Worm (Caenorhabditis elegans) whole organism, L2 larva: Measurements from ENCODE around the gene F33C8.2.

Experiments used
- C34F6.9 ChIP-seq: fragments of 150-350 bp; optimal IDR thresholded peaks from 2 replicates; lab custom pipeline; 2014; ENCODE audit warnings: missing biosample characterization, missing genetic modification characterization
- F13H6.1 ChIP-seq: sonication (generic microtip); optimal IDR thresholded peaks from 2 replicates; lab custom pipeline; 2016; ENCODE audit warnings: missing genetic modification characterization, missing compliant biosample characterization
- R02D3.7 ChIP-seq: fragments of 150-350 bp; optimal IDR thresholded peaks from 2 replicates; lab custom pipeline; 2014; ENCODE audit warnings: missing biosample characterization, missing genetic modification characterization
- Y55F3AM.14 ChIP-seq: fragments of 200-800 bp; sonication (Bioruptor generic); optimal IDR thresholded peaks from 2 replicates; lab custom pipeline; 2018; ENCODE audit warnings: mild to moderate bottlenecking, missing genetic modification characterization, missing compliant biosample characterization
- blmp-1 ChIP-seq: sonication (generic microtip); optimal IDR thresholded peaks from 2 replicates; lab custom pipeline; 2017; ENCODE audit warnings: missing genetic modification characterization, mild to moderate bottlenecking, missing compliant biosample characterization, antibody characterized with exemption, moderate library complexity; ENCODE audit not compliant: insufficient read depth
- ceh-82 ChIP-seq: fragments of 150-350 bp; optimal IDR thresholded peaks from 2 replicates; lab custom pipeline; 2014; ENCODE audit warnings: missing biosample characterization, missing genetic modification characterization
- crh-2 ChIP-seq: sonication (generic microtip); optimal IDR thresholded peaks from 2 replicates; lab custom pipeline; 2017; ENCODE audit warnings: missing biosample characterization, missing genetic modification characterization
- egl-27 ChIP-seq: sonication (generic microtip); optimal IDR thresholded peaks from 3 replicates; lab custom pipeline; 2017; ENCODE audit warnings: missing biosample characterization, missing genetic modification reagents, missing genetic modification characterization
- elt-1 ChIP-seq: fragments of 150-350 bp; optimal IDR thresholded peaks from 2 replicates; lab custom pipeline; 2014; ENCODE audit warnings: missing biosample characterization, missing genetic modification characterization
- elt-3 ChIP-seq: sonication (generic microtip); optimal IDR thresholded peaks from 2 replicates; lab custom pipeline; 2017; ENCODE audit warnings: missing biosample characterization, missing genetic modification characterization
- fos-1 ChIP-seq: fragments of 150-350 bp; optimal IDR thresholded peaks from 2 replicates; lab custom pipeline; 2014; ENCODE audit warnings: missing biosample characterization, missing genetic modification characterization
- gmeb-1 ChIP-seq: fragments of 150-350 bp; optimal IDR thresholded peaks from 2 replicates; lab custom pipeline; 2014; ENCODE audit warnings: missing biosample characterization, missing genetic modification characterization
- lin-11 ChIP-seq: fragments of 150-350 bp; sonication (generic microtip); optimal IDR thresholded peaks from 2 replicates; lab custom pipeline; 2014; ENCODE audit warnings: missing biosample characterization, missing genetic modification characterization, inconsistent platforms, mixed read lengths
- lin-13 ChIP-seq: fragments of 150-350 bp; optimal IDR thresholded peaks from 2 replicates; lab custom pipeline; 2014; ENCODE audit warnings: missing biosample characterization, missing genetic modification reagents, missing genetic modification characterization
- lin-39 ChIP-seq: fragments of 150-350 bp; optimal IDR thresholded peaks from 2 replicates; lab custom pipeline; 2014; ENCODE audit warnings: missing biosample characterization, missing genetic modification reagents, missing genetic modification characterization
- mab-5 ChIP-seq: fragments of 150-350 bp; optimal IDR thresholded peaks from 2 replicates; lab custom pipeline; 2014; ENCODE audit warnings: missing biosample characterization, missing genetic modification characterization
- mdl-1 ChIP-seq, 2 experiments: fragments of 150-350 bp in 1 of 2; sonication (generic microtip) in 1 of 2; optimal IDR thresholded peaks; 2 replicates each; lab custom pipeline; 2017; ENCODE audit warnings: missing biosample characterization in 2 of 2, missing genetic modification characterization in 2 of 2
- nhr-10 ChIP-seq: sonication (generic microtip); optimal IDR thresholded peaks from 2 replicates; lab custom pipeline; 2017; ENCODE audit warnings: missing biosample characterization, missing genetic modification characterization
- nhr-11 ChIP-seq: fragments of 150-350 bp; optimal IDR thresholded peaks from 2 replicates; lab custom pipeline; 2014; ENCODE audit warnings: missing biosample characterization, missing genetic modification characterization
- nhr-12 ChIP-seq: fragments of 150-350 bp; optimal IDR thresholded peaks from 2 replicates; lab custom pipeline; 2014; ENCODE audit warnings: missing biosample characterization, missing genetic modification characterization
- nhr-129 ChIP-seq: fragments of 150-350 bp; optimal IDR thresholded peaks from 2 replicates; lab custom pipeline; 2014; ENCODE audit warnings: missing biosample characterization, missing genetic modification characterization
- nhr-21 ChIP-seq: fragments of 150-350 bp; optimal IDR thresholded peaks from 2 replicates; lab custom pipeline; 2014; ENCODE audit warnings: missing biosample characterization, missing genetic modification characterization
- nhr-23 ChIP-seq: fragments of 150-350 bp; optimal IDR thresholded peaks from 2 replicates; lab custom pipeline; 2014; ENCODE audit warnings: missing biosample characterization, missing genetic modification reagents, missing genetic modification characterization
- nhr-237 ChIP-seq: fragments of 150-350 bp; optimal IDR thresholded peaks from 2 replicates; lab custom pipeline; 2014; ENCODE audit warnings: missing biosample characterization, missing genetic modification characterization
- nhr-25 ChIP-seq: fragments of 150-350 bp; sonication (generic microtip); optimal IDR thresholded peaks from 3 replicates; lab custom pipeline; 2014; ENCODE audit warnings: missing biosample characterization, missing genetic modification characterization
- nhr-6 ChIP-seq: fragments of 150-350 bp; optimal IDR thresholded peaks from 2 replicates; lab custom pipeline; 2014; ENCODE audit warnings: missing biosample characterization, missing genetic modification characterization
- peb-1 ChIP-seq: fragments of 150-350 bp; optimal IDR thresholded peaks from 2 replicates; lab custom pipeline; 2014; ENCODE audit warnings: missing biosample characterization, missing genetic modification characterization
- skn-1 ChIP-seq: sonication (generic microtip); optimal IDR thresholded peaks from 2 replicates; lab custom pipeline; 2017; ENCODE audit warnings: missing biosample characterization, missing genetic modification characterization
- sma-3 ChIP-seq: sonication (generic microtip); optimal IDR thresholded peaks from 2 replicates; lab custom pipeline; 2016; ENCODE audit warnings: missing genetic modification reagents, missing genetic modification characterization, missing compliant biosample characterization
- sma-9 ChIP-seq, 2 experiments: fragments of 150-350 bp in 1 of 2; sonication (generic microtip) in 1 of 2; optimal IDR thresholded peaks; 2 replicates each; lab custom pipeline; 2014 to 2016; ENCODE audit warnings: missing genetic modification characterization in 2 of 2, mild to moderate bottlenecking in 1 of 2, missing biosample characterization in 1 of 2, missing compliant biosample characterization in 1 of 2, missing genetic modification reagents in 1 of 2, moderate library complexity in 1 of 2
- unc-39 ChIP-seq: fragments of 150-350 bp; optimal IDR thresholded peaks from 2 replicates; lab custom pipeline; 2014; ENCODE audit warnings: missing biosample characterization, missing genetic modification characterization
- unc-55 ChIP-seq: fragments of 150-350 bp; sonication (generic microtip); optimal IDR thresholded peaks from 3 replicates; lab custom pipeline; 2014; ENCODE audit warnings: missing biosample characterization, missing genetic modification reagents, missing genetic modification characterization
- unc-62 ChIP-seq: fragments of 150-350 bp; optimal IDR thresholded peaks from 2 replicates; lab custom pipeline; 2014; ENCODE audit warnings: missing biosample characterization, missing genetic modification reagents, missing genetic modification characterization
- zag-1 ChIP-seq: fragments of 150-350 bp; optimal IDR thresholded peaks from 2 replicates; lab custom pipeline; 2014; ENCODE audit warnings: missing biosample characterization, missing genetic modification characterization
- ztf-1 ChIP-seq: fragments of 200-800 bp; sonication (Bioruptor generic); conservative IDR thresholded peaks from 2 replicates; pipeline ENCODE4 v1.3.6; 2022; ENCODE audit warnings: missing genetic modification characterization, missing compliant biosample characterization
- ztf-4 ChIP-seq: fragments of 150-350 bp; optimal IDR thresholded peaks from 2 replicates; lab custom pipeline; 2014; ENCODE audit warnings: missing biosample characterization, missing genetic modification characterization

Gene F33C8.2

DNA sequence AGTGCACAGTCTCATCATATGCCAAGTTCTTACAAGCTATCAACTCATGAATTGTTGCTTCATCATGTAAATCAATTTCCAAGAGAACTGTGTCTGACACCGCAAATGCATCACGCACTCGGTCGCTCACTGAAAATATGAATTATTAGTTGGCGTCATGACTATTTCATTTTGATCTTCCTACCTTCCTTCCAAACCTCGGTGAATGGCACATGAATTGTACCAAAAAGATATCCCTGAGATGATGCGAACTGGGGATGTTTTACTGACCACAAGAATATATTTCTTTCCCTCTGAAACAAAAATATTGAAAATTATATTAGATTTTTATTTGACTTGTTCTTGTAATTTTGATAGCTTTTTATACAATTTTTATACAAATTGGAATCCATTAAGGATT lies 39.0 kb downstream of the F33C8.2 start:
- TF ChIP-seq elt-1 (tag; lab: Kevin White, UChicago) (no peak), ceh-82 (tag; lab: Kevin White, UChicago) (no peak), nhr-12 (tag; lab: Kevin White, UChicago) (no peak), lin-39 (tag; lab: Kevin White, UChicago) (no peak), elt-3 (tag; lab: Kevin White, UChicago) (no peak), peb-1 (tag; lab: Kevin White, UChicago) (no peak), unc-55 (GFP tag; lab: Kevin White, UChicago) (no peak), blmp-1 (tag; lab: Kevin White, UChicago) (no peak), nhr-10 (tag; lab: Kevin White, UChicago) (no peak), mab-5 (tag; lab: Kevin White, UChicago) (no peak), lin-11 (tag; lab: Kevin White, UChicago) (no peak), nhr-11 (tag; lab: Kevin White, UChicago) (no peak), C34F6.9 (tag; lab: Kevin White, UChicago) (no peak), unc-62 (GFP tag; lab: Kevin White, UChicago) (no peak), ztf-4 (no peak), nhr-6 (tag; lab: Kevin White, UChicago) (no peak), skn-1 (no peak), Y55F3AM.14 (no peak), zag-1 (tag; lab: Kevin White, UChicago) (no peak), nhr-21 (no peak)

- TF ChIP-seq F13H6.1, result no peak
- TF ChIP-seq unc-55 (GFP tag; lab: Kevin White, UChicago), result no peak
- no peak for TF ChIP-seq unc-39 (tag; lab: Kevin White, UChicago)
- no peak for TF ChIP-seq fos-1 (tag; lab: Kevin White, UChicago)
- TF ChIP-seq nhr-129 (tag; lab: Kevin White, UChicago), result no peak
- TF ChIP-seq sma-3 (GFP tag; lab: Kevin White, UChicago), result no peak
- TF ChIP-seq crh-2, result no peak
- no peak for TF ChIP-seq elt-3 (tag; lab: Kevin White, UChicago)
- TF ChIP-seq nhr-25 (tag; lab: Kevin White, UChicago), result no peak
- TF ChIP-seq lin-39 (tag; lab: Kevin White, UChicago), result no peak
- no peak for TF ChIP-seq egl-27 (tag; lab: Kevin White, UChicago)
- TF ChIP-seq zag-1 (tag; lab: Kevin White, UChicago), result no peak
- TF ChIP-seq blmp-1 (tag; lab: Kevin White, UChicago), result no peak
- TF ChIP-seq nhr-23 (tag; lab: Kevin White, UChicago), result no peak
- no peak for TF ChIP-seq gmeb-1 (tag; lab: Kevin White, UChicago)
- TF ChIP-seq nhr-21, result no peak
- no peak for TF ChIP-seq lin-13 (GFP tag; lab: Kevin White, UChicago)
- no peak for TF ChIP-seq ztf-4
- no peak for TF ChIP-seq nhr-237 (tag; lab: Kevin White, UChicago)
These were observed 39.8 kb downstream of the F33C8.2 start, which contains the start of gene C05G5.5 for ce11 chrX:14761021-14761420. Gene C05G5.5 (minus strand): TSS chrX:14761121.

DNA sequence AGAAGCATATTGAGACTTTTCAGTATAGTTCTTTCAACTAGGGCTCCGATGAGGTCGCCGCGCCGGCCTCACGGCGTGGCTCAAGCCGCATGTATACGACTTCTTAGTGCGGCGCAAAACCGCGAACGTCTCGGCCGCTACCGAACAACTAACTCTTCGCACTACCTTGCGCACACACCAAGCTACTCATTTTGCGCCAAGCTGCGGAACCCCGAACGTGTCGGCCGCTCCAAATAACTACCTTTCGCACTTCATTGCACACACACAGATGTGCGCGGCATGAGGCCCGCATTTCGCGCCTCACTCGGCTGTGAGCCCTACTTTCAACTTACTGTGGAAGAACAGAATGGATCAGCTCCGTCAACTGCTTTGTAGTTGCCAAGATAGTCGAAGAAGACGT lies 46.6 kb downstream of the F33C8.2 start:
- TF ChIP-seq gmeb-1 (tag; lab: Kevin White, UChicago), result no peak
- no peak for TF ChIP-seq ztf-1 (GFP tag; lab: Robert Waterston, UW)
- no peak for TF ChIP-seq fos-1 (tag; lab: Kevin White, UChicago)
- TF ChIP-seq R02D3.7 (tag; lab: Kevin White, UChicago), result no peak
- no peak for TF ChIP-seq skn-1
- TF ChIP-seq lin-39 (tag; lab: Kevin White, UChicago), result no peak
- no peak for TF ChIP-seq nhr-23 (tag; lab: Kevin White, UChicago)
- TF ChIP-seq nhr-12 (tag; lab: Kevin White, UChicago), result no peak
- TF ChIP-seq mdl-1 (tag; optimal IDR thresholded peaks at IDR 0.05; lab: Kevin White, UChicago), result no peak
- no peak for TF ChIP-seq sma-9 (GFP tag; optimal IDR thresholded peaks at IDR 0.05; lab: Kevin White, UChicago)
- TF ChIP-seq sma-9 (tag; optimal IDR thresholded peaks at IDR 0.05; lab: Kevin White, UChicago), result no peak
- TF ChIP-seq nhr-129 (tag; lab: Kevin White, UChicago), result no peak

ce11 chrX:14768989-14769388 lies 47.8 kb downstream of the F33C8.2 start:
- TF ChIP-seq F13H6.1, result no peak
- TF ChIP-seq sma-9 (GFP tag; optimal IDR thresholded peaks at IDR 0.05; lab: Kevin White, UChicago), result peak; percentile 34
- TF ChIP-seq sma-9 (tag; optimal IDR thresholded peaks at IDR 0.05; lab: Kevin White, UChicago), result no peak
- TF ChIP-seq fos-1 (tag; lab: Kevin White, UChicago), result peak; percentile 58
